Worm (Caenorhabditis elegans): ENCODE measurements around the gene srj-49.

DNA sequence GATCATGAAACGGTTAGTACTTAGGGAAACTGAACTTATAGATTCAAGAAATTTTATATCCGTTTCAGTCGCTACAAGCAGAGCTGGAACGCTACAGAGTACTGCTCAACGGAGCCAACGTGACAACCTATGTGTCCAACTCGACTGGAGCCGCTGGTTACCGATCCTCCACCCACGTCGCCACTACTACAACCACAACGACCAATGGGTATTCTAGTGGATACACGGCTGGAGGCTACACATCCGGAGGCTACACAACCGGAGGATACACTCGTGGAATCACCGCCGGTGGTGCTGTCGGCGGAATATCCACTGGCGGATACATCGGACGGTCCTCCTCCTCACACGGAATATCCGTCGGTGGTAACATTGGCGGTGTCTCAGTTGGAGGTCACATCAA is 35.0 kb upstream of the srj-49 start:
- TF ChIP-seq mep-1 (tag; optimal IDR thresholded peaks at IDR 0.05), result no peak
- no peak for TF ChIP-seq snpc-4 (tag; optimal IDR thresholded peaks at IDR 0.05)
- TF ChIP-seq nhr-28 (tag; optimal IDR thresholded peaks at IDR 0.05), result no peak
- TF ChIP-seq unc-62 (GFP tag; optimal IDR thresholded peaks at IDR 0.05), result no peak
- TF ChIP-seq ces-1 (GFP tag; optimal IDR thresholded peaks at IDR 0.05), result no peak
- TF ChIP-seq tbx-8 (GFP tag; optimal IDR thresholded peaks at IDR 0.05), result no peak
- TF ChIP-seq ztf-11 (tag; optimal IDR thresholded peaks at IDR 0.05), result no peak
- TF ChIP-seq elt-1 (tag; optimal IDR thresholded peaks at IDR 0.05; ENCODE audit: borderline replicate concordance, insufficient read depth), result no peak
